Worm (Caenorhabditis elegans) whole organism, young adult: ENCODE measurements around the gene clec-31.

Experiments used
- B0261.1 ChIP-seq: sonication (generic microtip); optimal IDR thresholded peaks from 2 replicates; lab custom pipeline; 2016; ENCODE audit warnings: mild to moderate bottlenecking, missing genetic modification characterization, moderate library complexity, missing compliant biosample characterization
- B0336.3 ChIP-seq: fragments of 200-800 bp; sonication (Bioruptor generic); IDR thresholded peaks from 2 replicates; pipeline ENCODE4 v1.3.6; 2022; ENCODE audit warnings: missing genetic modification characterization, missing compliant biosample characterization
- C06A6.2 ChIP-seq: fragments of 200-800 bp; sonication (Bioruptor generic); conservative IDR thresholded peaks from 2 replicates; pipeline ENCODE4 v1.3.6; 2022; ENCODE audit warnings: missing genetic modification characterization, missing compliant biosample characterization
- C17E4.6 ChIP-seq: fragments of 200-800 bp; sonication (Bioruptor generic); IDR thresholded peaks from 2 replicates; pipeline ENCODE4 v1.3.6; 2022; ENCODE audit warnings: missing genetic modification reagents, missing genetic modification characterization, missing compliant biosample characterization
- F39B2.1 ChIP-seq: fragments of 200-800 bp; sonication (Bioruptor generic); IDR thresholded peaks from 2 replicates; pipeline ENCODE4 v1.3.6; 2022; ENCODE audit warnings: missing genetic modification reagents, missing genetic modification characterization, missing compliant biosample characterization
- F49E8.2 ChIP-seq: sonication (generic microtip); optimal IDR thresholded peaks from 3 replicates; lab custom pipeline; 2017; ENCODE audit warnings: missing genetic modification characterization, mild to moderate bottlenecking, missing compliant biosample characterization, antibody characterized with exemption, moderate library complexity; ENCODE audit not compliant: insufficient read depth
- K11D2.4 ChIP-seq: fragments of 200-800 bp; sonication (Bioruptor generic); IDR thresholded peaks from 2 replicates; pipeline ENCODE4 v1.3.6; 2022; ENCODE audit warnings: missing genetic modification reagents, missing genetic modification characterization, missing compliant biosample characterization
- Y67H2A.10 ChIP-seq: fragments of 200-800 bp; sonication (Bioruptor generic); conservative IDR thresholded peaks from 2 replicates; pipeline ENCODE4 v1.3.6; 2022; ENCODE audit warnings: missing genetic modification reagents, missing genetic modification characterization, missing compliant biosample characterization
- Y95B8A.8 ChIP-seq: fragments of 200-800 bp; sonication (Bioruptor generic); IDR thresholded peaks from 2 replicates; pipeline ENCODE4 v1.3.6; 2022; ENCODE audit warnings: missing genetic modification reagents, missing genetic modification characterization, missing compliant biosample characterization
- ZK185.1 ChIP-seq: sonication (generic microtip); optimal IDR thresholded peaks from 2 replicates; lab custom pipeline; 2016; ENCODE audit warnings: mild to moderate bottlenecking, missing genetic modification characterization, missing compliant biosample characterization; ENCODE audit not compliant: poor library complexity, severe bottlenecking
- aptf-3 ChIP-seq: fragments of 200-800 bp; sonication (Bioruptor generic); IDR thresholded peaks from 2 replicates; pipeline ENCODE4 v1.3.6; 2022; ENCODE audit warnings: missing genetic modification characterization, missing compliant biosample characterization
- bed-2 ChIP-seq: fragments of 200-800 bp; sonication (Bioruptor generic); IDR thresholded peaks from 2 replicates; pipeline ENCODE4 v1.3.6; 2022; ENCODE audit warnings: missing genetic modification reagents, missing genetic modification characterization, missing compliant biosample characterization
- cebp-1 ChIP-seq, 2 experiments: fragments of 200-800 bp in 1 of 2; sonication (Bioruptor generic) in 1 of 2; sonication (generic microtip) in 1 of 2; IDR thresholded peaks in 1 of 2; optimal IDR thresholded peaks in 1 of 2; 2 replicates each; pipeline versions ENCODE4 v1.3.6 to Lab custom; 2017 to 2022; ENCODE audit warnings: missing compliant biosample characterization in 2 of 2, missing genetic modification characterization in 2 of 2, mild to moderate bottlenecking in 1 of 2, missing genetic modification reagents in 1 of 2, moderate library complexity in 1 of 2
- ceh-27 ChIP-seq: fragments of 200-800 bp; sonication (Bioruptor generic); optimal IDR thresholded peaks from 2 replicates; lab custom pipeline; 2018; ENCODE audit warnings: mild to moderate bottlenecking, missing genetic modification characterization, moderate library complexity, missing compliant biosample characterization
- ceh-58 ChIP-seq: fragments of 200-800 bp; sonication (Bioruptor generic); IDR thresholded peaks from 2 replicates; pipeline ENCODE4 v1.3.6; 2022; ENCODE audit warnings: missing genetic modification characterization, missing compliant biosample characterization
- chd-7 ChIP-seq: sonication (generic microtip); optimal IDR thresholded peaks from 2 replicates; lab custom pipeline; 2016; ENCODE audit warnings: mild to moderate bottlenecking, missing genetic modification characterization, moderate library complexity, missing compliant biosample characterization
- dox-1 ChIP-seq: fragments of 200-800 bp; sonication (Bioruptor generic); IDR thresholded peaks from 2 replicates; pipeline ENCODE4 v1.3.6; 2022; ENCODE audit warnings: missing genetic modification reagents, missing genetic modification characterization, missing compliant biosample characterization
- fkh-3 ChIP-seq: sonication (generic microtip); optimal IDR thresholded peaks from 2 replicates; lab custom pipeline; 2016; ENCODE audit warnings: mild to moderate bottlenecking, missing genetic modification characterization, missing compliant biosample characterization
- gei-17 ChIP-seq: fragments of 200-800 bp; sonication (Bioruptor generic); optimal IDR thresholded peaks from 2 replicates; lab custom pipeline; 2018; ENCODE audit warnings: mild to moderate bottlenecking, missing genetic modification characterization, missing compliant biosample characterization
- him-1 ChIP-seq: sonication (generic microtip); optimal IDR thresholded peaks from 2 replicates; lab custom pipeline; 2016; ENCODE audit warnings: missing genotype, missing genetic modification reagents, missing genetic modification characterization, missing compliant biosample characterization
- hmg-1.2 ChIP-seq: fragments of 200-800 bp; sonication (Bioruptor generic); IDR thresholded peaks from 2 replicates; pipeline ENCODE4 v1.3.6; 2022; ENCODE audit warnings: missing genetic modification reagents, missing genetic modification characterization, missing compliant biosample characterization
- lag-1 ChIP-seq: fragments of 200-800 bp; sonication (Bioruptor generic); IDR thresholded peaks from 2 replicates; pipeline ENCODE4 v1.3.6; 2022; ENCODE audit warnings: missing genetic modification reagents, missing genetic modification characterization, missing compliant biosample characterization
- let-526 ChIP-seq: fragments of 200-800 bp; sonication (Bioruptor generic); IDR thresholded peaks from 2 replicates; pipeline ENCODE4 v1.3.6; 2022; ENCODE audit warnings: missing genetic modification reagents, missing genetic modification characterization, missing compliant biosample characterization
- lin-35 ChIP-seq, 3 experiments: fragments of 150-350 bp in 2 of 3; sonication (generic microtip) in 1 of 3; optimal IDR thresholded peaks; 2 replicates each; lab custom pipeline; 2014 to 2018; ENCODE audit warnings: missing biosample characterization in 3 of 3, missing genetic modification characterization in 3 of 3, missing genetic modification reagents in 3 of 3
- madf-6 ChIP-seq: fragments of 200-800 bp; sonication (Bioruptor generic); IDR thresholded peaks from 2 replicates; pipeline ENCODE4 v1.3.6; 2022; ENCODE audit warnings: missing genetic modification reagents, missing genetic modification characterization, missing compliant biosample characterization
- mcd-1 ChIP-seq: fragments of 200-800 bp; sonication (Bioruptor generic); IDR thresholded peaks from 2 replicates; pipeline ENCODE4 v1.3.6; 2022; ENCODE audit warnings: missing genetic modification reagents, missing genetic modification characterization, missing compliant biosample characterization
- mes-4 ChIP-seq: sonication (generic microtip); optimal IDR thresholded peaks from 2 replicates; lab custom pipeline; 2016; ENCODE audit warnings: missing genotype, missing genetic modification characterization, missing compliant biosample characterization
- rpc-1 ChIP-seq, 2 experiments: fragments of 150-350 bp in 1 of 2; sonication (generic microtip) in 1 of 2; optimal IDR thresholded peaks; 2 replicates each; lab custom pipeline; 2014 to 2018; ENCODE audit warnings: missing biosample characterization in 1 of 2, missing genetic modification characterization in 1 of 2, missing genetic modification reagents in 1 of 2, missing genotype in 1 of 2
- sdz-38 ChIP-seq: sonication (generic microtip); optimal IDR thresholded peaks from 2 replicates; lab custom pipeline; 2016; ENCODE audit warnings: missing genotype, missing genetic modification characterization, missing compliant biosample characterization
- sea-2 ChIP-seq: fragments of 200-800 bp; sonication (Bioruptor generic); IDR thresholded peaks from 2 replicates; pipeline ENCODE4 v1.3.6; 2022; ENCODE audit warnings: missing genetic modification characterization, missing compliant biosample characterization
- snpc-1.1 ChIP-seq: sonication (generic microtip); optimal IDR thresholded peaks from 2 replicates; lab custom pipeline; 2017; ENCODE audit warnings: missing genetic modification characterization, mild to moderate bottlenecking, missing compliant biosample characterization, antibody characterized with exemption, moderate library complexity, missing genotype, missing genetic modification reagents; ENCODE audit not compliant: insufficient read depth
- snpc-4 ChIP-seq, 5 experiments: fragments of 150-350 bp in 1 of 5; sonication (generic microtip) in 4 of 5; optimal IDR thresholded peaks; 2 replicates each; lab custom pipeline; 2014 to 2018; ENCODE audit warnings: missing genetic modification characterization in 5 of 5, missing biosample characterization in 3 of 5, antibody characterized with exemption in 2 of 5, mild to moderate bottlenecking in 2 of 5, missing compliant biosample characterization in 2 of 5, missing genotype in 2 of 5, moderate library complexity in 2 of 5, missing genetic modification reagents in 1 of 5
- tbp1 ChIP-seq: fragments of 200-800 bp; sonication (Bioruptor generic); optimal IDR thresholded peaks from 2 replicates; lab custom pipeline; 2018; ENCODE audit warnings: mild to moderate bottlenecking, missing genetic modification characterization, missing compliant biosample characterization
- unc-130 ChIP-seq: sonication (generic microtip); optimal IDR thresholded peaks from 2 replicates; lab custom pipeline; 2016; ENCODE audit warnings: missing genetic modification reagents, missing genetic modification characterization, missing compliant biosample characterization
- ztf-22 ChIP-seq: fragments of 200-800 bp; sonication (Bioruptor generic); optimal IDR thresholded peaks from 2 replicates; lab custom pipeline; 2018; ENCODE audit warnings: mild to moderate bottlenecking, missing genetic modification characterization, moderate library complexity, missing compliant biosample characterization
- ztf-28 ChIP-seq: fragments of 200-800 bp; sonication (Bioruptor generic); IDR thresholded peaks from 2 replicates; pipeline ENCODE4 v1.3.6; 2022; ENCODE audit warnings: missing genetic modification reagents, missing genetic modification characterization, missing compliant biosample characterization

The clec-31 gene

DNA sequence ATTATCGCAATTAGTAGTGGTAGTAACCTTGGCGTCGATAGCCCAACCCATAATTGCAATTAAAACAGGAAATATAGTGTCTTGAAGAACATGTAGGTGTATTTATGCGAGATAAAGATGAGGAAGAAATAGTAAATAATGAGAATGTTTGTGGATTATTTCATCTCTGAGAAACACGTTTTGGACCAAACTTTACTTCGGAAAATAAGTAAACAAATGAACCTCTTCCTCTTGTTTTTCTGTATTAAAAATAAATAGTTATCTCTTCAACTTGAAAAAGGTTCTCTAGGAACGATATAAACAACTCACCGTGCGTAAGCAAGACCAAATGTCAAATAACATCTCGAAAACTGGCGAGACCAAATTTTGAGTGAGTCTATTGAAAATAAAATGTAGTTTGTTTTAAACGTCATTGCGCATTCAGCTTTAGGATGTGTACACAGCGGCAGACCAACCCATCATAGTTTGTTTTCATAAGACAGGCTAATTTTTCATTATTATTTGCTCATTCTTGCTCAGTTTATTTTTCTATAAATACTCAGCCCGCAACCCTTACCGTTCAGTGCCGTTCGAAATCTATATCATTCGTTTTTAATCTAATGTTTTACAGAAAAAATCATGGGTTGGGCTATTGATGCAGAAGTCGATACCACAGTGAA lies 24.5 kb upstream of the clec-31 start, which contains the start of the genes F09C6.11 and F09C6.12:
TSS of gene F09C6.11 (minus strand) at position 51 of the 659 bp plus-strand sequence.
TSS of gene F09C6.12 (plus strand) at position 609 of the 659 bp plus-strand sequence.
- TF ChIP-seq hmg-1.2 (GFP tag; lab: Robert Waterston, UW) (no peak), lin-35 (GFP tag; optimal IDR thresholded peaks at IDR 0.05; lab: Kevin White, UChicago) (no peak), mcd-1 (GFP tag; lab: Robert Waterston, UW) (no peak), sea-2 (GFP tag; lab: Robert Waterston, UW) (no peak), F39B2.1 (GFP tag; lab: Robert Waterston, UW) (no peak), lag-1 (no peak), aptf-3 (GFP tag; lab: Robert Waterston, UW) (no peak), let-526 (GFP tag; lab: Robert Waterston, UW) (no peak), B0261.1 (tag; lab: Kevin White, UChicago) (no peak), chd-7 (tag; lab: Kevin White, UChicago) (no peak)

DNA sequence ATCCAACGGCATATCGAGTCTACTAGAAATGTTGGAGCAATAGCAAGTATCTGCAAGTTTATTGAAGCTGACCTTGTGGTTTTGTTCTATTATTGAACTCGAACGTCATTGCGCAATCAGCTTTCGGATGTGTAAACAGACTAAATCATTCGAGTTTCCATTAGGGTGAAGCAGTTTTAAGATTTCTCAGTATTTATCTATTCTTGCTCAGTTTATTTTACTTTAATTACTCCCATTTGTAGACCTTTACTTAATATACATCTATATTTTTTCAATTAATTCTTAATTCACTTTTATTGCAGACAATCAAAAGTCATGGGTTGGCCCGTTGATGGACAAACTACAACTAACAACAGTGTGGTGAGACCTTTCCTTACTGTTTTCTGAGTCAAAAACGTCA lies 22.8 kb upstream of the clec-31 start, which contains the start of gene F09C6.14:
TSS of gene F09C6.14 (plus strand) at position 301 of the 400 bp plus-strand sequence.
- TF ChIP-seq dox-1 (GFP tag; lab: Robert Waterston, UW) (no peak), F49E8.2 (tag; lab: Kevin White, UChicago) (no peak), B0261.1 (tag; lab: Kevin White, UChicago) (no peak), aptf-3 (GFP tag; lab: Robert Waterston, UW) (no peak), Y67H2A.10 (GFP tag; lab: Robert Waterston, UW) (no peak), unc-130 (GFP tag; lab: Kevin White, UChicago) (no peak), bed-2 (GFP tag; lab: Robert Waterston, UW) (no peak), ztf-28 (GFP tag; lab: Robert Waterston, UW) (no peak), him-1 (tag; lab: Kevin White, UChicago) (no peak)
- TF ChIP-seq, all 124 proteins: peak for 0

DNA sequence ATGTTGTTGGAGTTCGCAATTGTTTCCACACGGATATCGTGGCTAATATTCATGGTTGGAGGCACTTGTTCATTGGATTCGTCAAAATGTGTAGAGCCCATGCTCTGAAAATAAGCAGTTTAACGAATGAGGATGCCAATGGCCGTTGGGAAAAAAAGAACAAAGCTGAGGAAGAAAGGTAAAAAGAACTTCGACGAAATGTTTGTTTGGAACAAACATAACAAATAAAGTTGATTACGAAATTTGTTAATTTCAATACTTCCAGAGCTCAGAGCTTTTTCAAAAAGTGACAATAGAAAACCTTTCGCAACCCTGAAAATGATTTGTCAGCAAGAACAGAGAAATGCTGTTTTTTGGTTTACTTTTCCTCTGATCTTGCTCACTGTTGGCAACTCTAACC lies 22.2 kb upstream of the clec-31 start, which contains the start of gene F09C6.3:
TSS of gene F09C6.3 (minus strand) at position 101 of the 400 bp plus-strand sequence.
- no peak for TF ChIP-seq tbp1 (GFP tag; lab: Kevin White, UChicago)
- no peak for TF ChIP-seq ceh-58 (GFP tag; lab: Robert Waterston, UW)
- TF ChIP-seq dox-1 (GFP tag; lab: Robert Waterston, UW), result no peak
- TF ChIP-seq madf-6 (GFP tag; lab: Robert Waterston, UW), result no peak
- no peak for TF ChIP-seq mes-4 (tag; lab: Kevin White, UChicago)
- no peak for TF ChIP-seq Y95B8A.8 (GFP tag; lab: Robert Waterston, UW)
- no peak for TF ChIP-seq B0336.3 (GFP tag; lab: Robert Waterston, UW)
- TF ChIP-seq ZK185.1 (tag; lab: Kevin White, UChicago), result no peak
- no peak for TF ChIP-seq gei-17 (GFP tag; lab: Kevin White, UChicago)
- TF ChIP-seq mcd-1 (GFP tag; lab: Robert Waterston, UW), result no peak

DNA sequence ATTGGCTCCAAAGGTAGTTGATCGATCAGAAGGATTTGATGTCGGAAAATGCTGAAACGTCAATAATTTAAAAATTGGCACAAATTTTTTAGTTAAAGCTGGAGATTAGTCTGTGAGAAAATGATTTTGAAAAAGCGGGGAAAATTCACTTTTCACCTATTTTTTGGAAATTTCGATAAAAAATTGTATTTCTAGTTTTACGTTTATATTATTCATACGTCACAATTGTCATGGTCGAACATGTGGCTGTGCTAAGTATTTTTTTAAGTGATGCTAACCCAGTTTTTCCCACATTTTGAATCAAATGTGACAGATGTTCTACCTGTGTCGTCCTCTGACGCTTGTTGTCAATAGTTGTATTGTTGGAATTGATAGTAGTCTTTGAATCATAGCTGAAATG lies 21.7 kb upstream of the clec-31 start:
- TF ChIP-seq sdz-38 (tag; lab: Kevin White, UChicago), result no peak
- TF ChIP-seq fkh-3 (tag; lab: Kevin White, UChicago), result no peak
- TF ChIP-seq K11D2.4, result no peak
- no peak for TF ChIP-seq snpc-4 (GFP tag; optimal IDR thresholded peaks at IDR 0.05; lab: Kevin White, UChicago)
- no peak for TF ChIP-seq snpc-4 (tag; optimal IDR thresholded peaks at IDR 0.05; lab: Kevin White, UChicago)
- TF ChIP-seq chd-7 (tag; lab: Kevin White, UChicago), result no peak
- no peak for TF ChIP-seq cebp-1 (GFP tag; IDR thresholded peaks at IDR 0.05; lab: Robert Waterston, UW)
- TF ChIP-seq cebp-1 (tag; optimal IDR thresholded peaks at IDR 0.05; lab: Kevin White, UChicago), result no peak
- no peak for TF ChIP-seq rpc-1 (optimal IDR thresholded peaks at IDR 0.05; lab: Kevin White, UChicago)
- no peak for TF ChIP-seq rpc-1 (tag; optimal IDR thresholded peaks at IDR 0.05; lab: Kevin White, UChicago)
- no peak for TF ChIP-seq lin-35 (GFP tag; optimal IDR thresholded peaks at IDR 0.05; lab: Kevin White, UChicago)
- no peak for TF ChIP-seq aptf-3 (GFP tag; lab: Robert Waterston, UW)
- no peak for TF ChIP-seq ztf-22 (GFP tag; lab: Kevin White, UChicago)
- no peak for TF ChIP-seq C17E4.6 (GFP tag; lab: Robert Waterston, UW)
- no peak for TF ChIP-seq ceh-27 (GFP tag; lab: Kevin White, UChicago)
- no peak for TF ChIP-seq C06A6.2 (GFP tag; lab: Robert Waterston, UW)
- TF ChIP-seq snpc-1.1 (tag; lab: Kevin White, UChicago), result no peak
